Fruit fly (Drosophila melanogaster) whole organism, embryonic: Measurements from ENCODE around the gene UbcE2H.
A peak's percentile ranks its signal among the peaks of the same experiment; 100 is the strongest.

Experiments
- Blimp-1 ChIP-seq: fragments of 200-800 bp; sonication (Bioruptor generic); optimal IDR thresholded peaks from 3 replicates; lab custom pipeline; 2018; ENCODE audit warnings: missing biosample characterization, missing genetic modification characterization, mild to moderate bottlenecking, moderate library complexity, missing genetic modification reagents
- CG10274 ChIP-seq: fragments of 200-800 bp; sonication (Bioruptor generic); optimal IDR thresholded peaks from 3 replicates; lab custom pipeline; 2017; ENCODE audit warnings: missing biosample characterization, mild to moderate bottlenecking, missing genetic modification characterization
- CG11695 ChIP-seq: fragments of 200-800 bp; sonication (Bioruptor generic); IDR thresholded peaks from 3 replicates; pipeline ENCODE4 v1.3.6; 2022; ENCODE audit warnings: missing biosample characterization, missing genetic modification characterization
- CG11723 ChIP-seq: fragments of 200-800 bp; sonication (Bioruptor generic); optimal IDR thresholded peaks from 2 replicates; lab custom pipeline; 2017; ENCODE audit warnings: missing biosample characterization, mild to moderate bottlenecking, missing genetic modification characterization
- CG12299 ChIP-seq: fragments of 200-800 bp; sonication (Bioruptor generic); optimal IDR thresholded peaks from 2 replicates; lab custom pipeline; 2018; ENCODE audit warnings: missing biosample characterization, mild to moderate bottlenecking, missing genetic modification characterization
- CG12769 ChIP-seq: fragments of 200-800 bp; sonication (Bioruptor generic); optimal IDR thresholded peaks from 2 replicates; lab custom pipeline; 2019; ENCODE audit warnings: missing biosample characterization, mild to moderate bottlenecking, missing genetic modification characterization, moderate library complexity
- CG12942 ChIP-seq: fragments of 200-800 bp; sonication (Bioruptor generic); optimal IDR thresholded peaks from 3 replicates; lab custom pipeline; 2016; ENCODE audit warnings: missing biosample characterization, missing genetic modification characterization
- CG13775 ChIP-seq: fragments of 200-800 bp; sonication (Bioruptor generic); optimal IDR thresholded peaks from 3 replicates; lab custom pipeline; 2017; ENCODE audit warnings: missing biosample characterization, mild to moderate bottlenecking, missing genetic modification characterization
- CG14965 ChIP-seq: fragments of 200-800 bp; sonication (Bioruptor generic); optimal IDR thresholded peaks from 2 replicates; lab custom pipeline; 2016; ENCODE audit warnings: missing biosample characterization, missing genetic modification characterization, borderline replicate concordance
- CG15269 ChIP-seq: fragments of 200-800 bp; sonication (Bioruptor generic); optimal IDR thresholded peaks from 2 replicates; lab custom pipeline; 2018; ENCODE audit warnings: missing biosample characterization, mild to moderate bottlenecking, missing genetic modification characterization, moderate library complexity
- CG15601 ChIP-seq: fragments of 200-800 bp; sonication (Bioruptor generic); optimal IDR thresholded peaks from 3 replicates; lab custom pipeline; 2019; ENCODE audit warnings: missing biosample characterization, mild to moderate bottlenecking, missing genetic modification characterization, moderate library complexity
- CG1603 ChIP-seq: fragments of 200-800 bp; sonication (Bioruptor generic); optimal IDR thresholded peaks from 2 replicates; lab custom pipeline; 2019; ENCODE audit warnings: missing biosample characterization, mild to moderate bottlenecking, missing genetic modification characterization, moderate library complexity
- CG1647 ChIP-seq: fragments of 200-800 bp; sonication (Bioruptor generic); optimal IDR thresholded peaks from 3 replicates; lab custom pipeline; 2016; ENCODE audit warnings: missing biosample characterization, missing genetic modification characterization
- CG18011 ChIP-seq: fragments of 200-800 bp; sonication (Bioruptor generic); optimal IDR thresholded peaks from 2 replicates; lab custom pipeline; 2017; ENCODE audit warnings: missing biosample characterization, missing genetic modification characterization, mild to moderate bottlenecking, moderate library complexity, missing genotype
- CG32532 ChIP-seq: fragments of 200-800 bp; sonication (Bioruptor generic); IDR thresholded peaks from 2 replicates; pipeline ENCODE4 v1.3.6; 2022; ENCODE audit warnings: missing biosample characterization, missing genetic modification characterization
- CG3995 ChIP-seq: fragments of 200-800 bp; sonication (Bioruptor generic); optimal IDR thresholded peaks from 3 replicates; lab custom pipeline; 2016; ENCODE audit warnings: missing biosample characterization, missing genetic modification characterization
- CG42726 ChIP-seq: fragments of 200-800 bp; sonication (Bioruptor generic); IDR thresholded peaks from 2 replicates; pipeline ENCODE4 v1.3.6; 2022; ENCODE audit warnings: missing biosample characterization, missing genetic modification characterization; ENCODE audit not compliant: partially characterized antibody
- CG4328 ChIP-seq: fragments of 200-800 bp; sonication (Bioruptor generic); optimal IDR thresholded peaks from 3 replicates; lab custom pipeline; 2017; ENCODE audit warnings: missing biosample characterization, missing genetic modification reagents, missing genetic modification characterization
- CG8290 ChIP-seq, 3 experiments: fragments of 200-800 bp; sonication (Bioruptor generic); optimal IDR thresholded peaks; 2 replicates each; lab custom pipeline; 2016 to 2019; ENCODE audit warnings: missing biosample characterization in 3 of 3, missing genetic modification characterization in 3 of 3, mild to moderate bottlenecking in 2 of 3, moderate library complexity in 1 of 3
- Ets65A ChIP-seq: fragments of 200-800 bp; sonication (Bioruptor generic); peaks from one replicate; lab custom pipeline; 2016; ENCODE audit warnings: missing biosample characterization, missing genetic modification characterization
- GATAe ChIP-seq: fragments of 200-800 bp; sonication (Bioruptor generic); conservative IDR thresholded peaks from 2 replicates; pipeline ENCODE4 v1.3.6; 2022; ENCODE audit warnings: missing biosample characterization, missing genetic modification characterization
- H2.0 ChIP-seq: fragments of 200-800 bp; sonication (Bioruptor generic); IDR thresholded peaks from 2 replicates; pipeline ENCODE4 v1.3.6; 2022; ENCODE audit warnings: missing biosample characterization, missing genetic modification characterization
- HmgD ChIP-seq: fragments of 200-800 bp; sonication (Bioruptor generic); optimal IDR thresholded peaks from 3 replicates; lab custom pipeline; 2016; ENCODE audit warnings: missing biosample characterization, missing genetic modification characterization
- MBD-R2 ChIP-seq: fragments of 200-800 bp; sonication (Bioruptor generic); IDR thresholded peaks from 2 replicates; pipeline ENCODE4 v1.3.6; 2022; ENCODE audit warnings: missing biosample characterization, missing genetic modification characterization
- MESR4 ChIP-seq: fragments of 200-800 bp; sonication (Bioruptor generic); optimal IDR thresholded peaks from 2 replicates; lab custom pipeline; 2018; ENCODE audit warnings: missing biosample characterization, mild to moderate bottlenecking, missing genetic modification characterization, moderate library complexity
- Med ChIP-seq: fragments of 200-800 bp; sonication (Bioruptor generic); peaks from one replicate; lab custom pipeline; 2016; ENCODE audit warnings: missing biosample characterization, missing genetic modification characterization, mild to moderate bottlenecking, inconsistent platforms, moderate library complexity
- Opbp ChIP-seq: fragments of 200-800 bp; sonication (Bioruptor generic); IDR thresholded peaks from 3 replicates; pipeline ENCODE4 v1.3.6; 2022; ENCODE audit warnings: missing biosample characterization, missing genetic modification characterization; ENCODE audit not compliant: partially characterized antibody
- Ptx1 ChIP-seq: fragments of 200-800 bp; sonication (Bioruptor generic); IDR thresholded peaks from 2 replicates; pipeline ENCODE4 v1.3.6; 2022; ENCODE audit warnings: missing biosample characterization, missing genetic modification characterization
- Sin3A ChIP-seq: fragments of >200 bp; optimal IDR thresholded peaks from 2 replicates; lab custom pipeline; 2018
- Sox102F ChIP-seq: fragments of 200-800 bp; sonication (Bioruptor generic); optimal IDR thresholded peaks from 2 replicates; lab custom pipeline; 2018; ENCODE audit warnings: missing biosample characterization, mild to moderate bottlenecking, missing genetic modification characterization, moderate library complexity
- Trl ChIP-seq, 3 experiments: fragments of >200 bp in 2 of 3; fragments of 200-800 bp in 1 of 3; sonication (Bioruptor generic) in 1 of 3; optimal IDR thresholded peaks; 2 replicates in 1 of 3; 3 replicates in 2 of 3; lab custom pipeline; 2016 to 2017; ENCODE audit warnings: missing biosample characterization in 1 of 3, missing genetic modification characterization in 1 of 3
- bsh ChIP-seq, 2 experiments: fragments of 200-800 bp; sonication (Bioruptor generic); optimal IDR thresholded peaks; 2 replicates each; lab custom pipeline; 2017 to 2018; ENCODE audit warnings: mild to moderate bottlenecking in 2 of 2, missing biosample characterization in 2 of 2, missing genetic modification characterization in 2 of 2, moderate library complexity in 1 of 2
- cas ChIP-seq: fragments of 200-800 bp; sonication (Bioruptor generic); IDR thresholded peaks from 2 replicates; pipeline ENCODE4 v1.3.6; 2022; ENCODE audit warnings: missing biosample characterization, missing genetic modification characterization
- cg ChIP-seq: fragments of 200-800 bp; sonication (Bioruptor generic); optimal IDR thresholded peaks from 3 replicates; lab custom pipeline; 2019; ENCODE audit warnings: missing biosample characterization, mild to moderate bottlenecking, missing genetic modification characterization, moderate library complexity
- gsb-n ChIP-seq: fragments of 200-800 bp; sonication (Bioruptor generic); optimal IDR thresholded peaks from 3 replicates; lab custom pipeline; 2018; ENCODE audit warnings: missing biosample characterization, mild to moderate bottlenecking, missing genetic modification characterization
- her ChIP-seq: fragments of 200-800 bp; sonication (Bioruptor generic); optimal IDR thresholded peaks from 2 replicates; lab custom pipeline; 2016; ENCODE audit warnings: missing biosample characterization, missing genetic modification characterization
- hkb ChIP-seq, 2 experiments: fragments of 200-800 bp in 1 of 2; fragments of >200 bp in 1 of 2; sonication (Bioruptor generic) in 1 of 2; IDR thresholded peaks in 1 of 2; optimal IDR thresholded peaks in 1 of 2; 2 replicates each; pipeline versions ENCODE4 v1.3.6 to Lab custom; 2017 to 2022; ENCODE audit warnings: missing biosample characterization in 1 of 2, missing genetic modification characterization in 1 of 2
- lmd ChIP-seq: fragments of 200-800 bp; sonication (Bioruptor generic); IDR thresholded peaks from 2 replicates; pipeline ENCODE4 v1.3.6; 2022; ENCODE audit warnings: missing biosample characterization, missing genetic modification characterization
- maf-S ChIP-seq: fragments of 200-800 bp; sonication (Bioruptor generic); optimal IDR thresholded peaks from 2 replicates; lab custom pipeline; 2016; ENCODE audit warnings: missing biosample characterization, missing genetic modification characterization
- nerfin-1 ChIP-seq: fragments of 200-800 bp; sonication (Bioruptor generic); optimal IDR thresholded peaks from 3 replicates; lab custom pipeline; 2019; ENCODE audit warnings: missing biosample characterization, mild to moderate bottlenecking, missing genetic modification characterization, moderate library complexity
- pb ChIP-seq: fragments of 200-800 bp; sonication (Bioruptor generic); optimal IDR thresholded peaks from 3 replicates; lab custom pipeline; 2016; ENCODE audit warnings: missing biosample characterization, missing genetic modification characterization
- slbo ChIP-seq: fragments of 200-800 bp; sonication (Bioruptor generic); IDR thresholded peaks from 2 replicates; pipeline ENCODE4 v1.3.6; 2022; ENCODE audit warnings: missing biosample characterization, missing genetic modification characterization
- sob ChIP-seq: fragments of 200-800 bp; sonication (Bioruptor generic); IDR thresholded peaks from 2 replicates; pipeline ENCODE4 v1.3.6; 2022; ENCODE audit warnings: missing biosample characterization, missing genetic modification characterization
- tio ChIP-seq: fragments of 200-800 bp; sonication (Bioruptor generic); optimal IDR thresholded peaks from 2 replicates; lab custom pipeline; 2017; ENCODE audit warnings: missing biosample characterization, missing genetic modification characterization, inconsistent platforms
- tup ChIP-seq: fragments of 200-800 bp; sonication (Bioruptor generic); optimal IDR thresholded peaks from 2 replicates; lab custom pipeline; 2016; ENCODE audit warnings: missing biosample characterization, mild to moderate bottlenecking, missing genetic modification characterization, moderate library complexity
- unc-4 ChIP-seq: fragments of 200-800 bp; sonication (Bioruptor generic); IDR thresholded peaks from 2 replicates; pipeline ENCODE4 v1.3.6; 2022; ENCODE audit warnings: missing biosample characterization, missing genetic modification characterization; ENCODE audit not compliant: partially characterized antibody
- vvl ChIP-seq: fragments of 200-800 bp; sonication (Bioruptor generic); IDR thresholded peaks from 2 replicates; pipeline ENCODE4 v1.3.6; 2022; ENCODE audit warnings: missing biosample characterization, missing genetic modification characterization
- wdn ChIP-seq: fragments of 200-800 bp; sonication (Bioruptor generic); IDR thresholded peaks from 2 replicates; pipeline ENCODE4 v1.3.6; 2022; ENCODE audit warnings: missing biosample characterization, missing genetic modification characterization

The UbcE2H gene

DNA sequence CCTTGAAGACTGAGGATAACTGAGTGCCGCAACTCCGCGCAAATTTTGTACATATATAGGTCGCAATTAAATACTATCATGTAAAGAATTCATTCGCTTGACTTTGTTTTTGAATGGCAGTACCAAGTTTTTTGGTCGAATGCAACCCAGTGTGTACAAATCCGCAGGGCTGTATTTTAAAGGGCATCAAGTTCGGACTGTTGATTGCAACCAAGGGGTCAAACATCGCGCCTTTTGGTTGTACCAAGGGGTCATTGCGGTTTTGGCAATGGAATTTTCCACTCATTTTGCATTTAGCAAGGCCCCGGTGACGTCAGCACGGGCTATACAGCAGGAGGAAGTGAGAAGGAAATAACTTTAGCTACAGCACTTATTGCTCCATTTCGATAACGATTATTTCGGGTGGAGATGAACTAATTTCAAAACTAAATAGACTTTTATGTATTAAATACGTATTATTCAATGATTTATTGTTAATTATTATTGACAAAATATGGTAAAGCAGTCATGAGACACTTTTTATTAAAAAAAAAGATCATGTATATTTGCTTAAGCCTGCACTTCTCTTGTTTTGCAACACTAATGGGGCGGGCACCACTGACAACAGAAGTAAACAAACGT, 37.9 kb upstream of the UbcE2H start, which contains the start of gene CG10958 (continued):
- TF ChIP-seq MBD-R2 (GFP tag; lab: Robert Waterston, UW): peak; percentile 73
- peak; percentile 79 for TF ChIP-seq Med
- no peak for TF ChIP-seq CG10274 (GFP tag; lab: Kevin White, UChicago)
- no peak for TF ChIP-seq CG1647 (GFP tag; lab: Kevin White, UChicago)
- peak; percentile 64; the same call in 1 of the 2 replicates for TF ChIP-seq vvl (GFP tag; lab: Robert Waterston, UW)
- no peak for TF ChIP-seq cg (GFP tag; lab: Kevin White, UChicago)
- TF ChIP-seq pb (GFP tag; lab: Kevin White, UChicago): no peak
- TF ChIP-seq HmgD (GFP tag; lab: Kevin White, UChicago): no peak
- TF ChIP-seq wdn: 0 out of 2 replicates have a peak, but pooled peaks have one; percentile 27
- TF ChIP-seq CG18011 (GFP tag; lab: Kevin White, UChicago): peak; percentile 60
- TF ChIP-seq Ptx1 (GFP tag; lab: Robert Waterston, UW): peak; percentile 73
- peak; percentile 5 for TF ChIP-seq CG4328 (GFP tag; lab: Kevin White, UChicago)
- peak; percentile 55 for TF ChIP-seq CG32532
- no peak for TF ChIP-seq cas
- no peak for TF ChIP-seq hkb (optimal IDR thresholded peaks at IDR 0.05; lab: Kevin White, UChicago)
- TF ChIP-seq hkb (GFP tag; IDR thresholded peaks at IDR 0.05; lab: Robert Waterston, UW): peak; percentile 71
- no peak for TF ChIP-seq Opbp (GFP tag; lab: Robert Waterston, UW)
- no peak for TF ChIP-seq Trl (optimal IDR thresholded peaks at IDR 0.05; lab: Kevin White, UChicago)
- TF ChIP-seq Trl (GFP tag; optimal IDR thresholded peaks at IDR 0.05; lab: Kevin White, UChicago): peak; percentile 12
- peak; percentile 56 for TF ChIP-seq CG12942 (GFP tag; lab: Kevin White, UChicago)
- 0 out of 2 replicates have a peak, but pooled peaks have one; percentile 7 for TF ChIP-seq H2.0 (GFP tag; lab: Robert Waterston, UW)
- no peak for TF ChIP-seq her (GFP tag; lab: Kevin White, UChicago)
- peak; percentile 79 for TF ChIP-seq slbo (GFP tag; lab: Robert Waterston, UW)
- TF ChIP-seq CG15269 (tag; lab: Kevin White, UChicago): peak; percentile 64
- TF ChIP-seq nerfin-1: peak; percentile 1
- peak; percentile 8 for TF ChIP-seq Sin3A
- TF ChIP-seq CG12299 (tag; lab: Kevin White, UChicago): peak; percentile 46
- TF ChIP-seq CG14965: no peak
- TF ChIP-seq bsh (GFP tag; optimal IDR thresholded peaks at IDR 0.05; lab: Kevin White, UChicago): peak in 1 of 2 experiments; percentile 59
- TF ChIP-seq CG8290 (GFP tag; optimal IDR thresholded peaks at IDR 0.05; lab: Kevin White, UChicago): peak; percentile 28
- no peak for TF ChIP-seq CG8290 (tag; optimal IDR thresholded peaks at IDR 0.05; lab: Kevin White, UChicago)
- TF ChIP-seq sob (GFP tag; lab: Robert Waterston, UW): peak; percentile 68
- peak; percentile 34 for TF ChIP-seq CG1603 (tag; lab: Kevin White, UChicago)
- TF ChIP-seq Sox102F (GFP tag; lab: Kevin White, UChicago): peak; percentile 71
- TF ChIP-seq CG11695 (GFP tag; lab: Robert Waterston, UW): peak; percentile 36; the same call in 1 of the 3 replicates
- TF ChIP-seq tup (GFP tag; lab: Kevin White, UChicago): peak; percentile 20
- peak; percentile 68 for TF ChIP-seq MESR4 (GFP tag; lab: Kevin White, UChicago)
- TF ChIP-seq unc-4 (GFP tag; lab: Robert Waterston, UW): no peak
- TF ChIP-seq CG11723 (GFP tag; lab: Kevin White, UChicago): peak; percentile 11
- TF ChIP-seq CG42726: no peak
- TF ChIP-seq gsb-n (tag; lab: Kevin White, UChicago): peak; percentile 54
- no peak for TF ChIP-seq GATAe
- no peak for TF ChIP-seq CG3995
- peak; percentile 57 for TF ChIP-seq Blimp-1 (GFP tag; lab: Kevin White, UChicago)
- TF ChIP-seq tio (GFP tag; lab: Kevin White, UChicago): no peak
- TF ChIP-seq CG13775: peak; percentile 73
- peak; percentile 18 for TF ChIP-seq CG15601 (tag; lab: Kevin White, UChicago)
- TF ChIP-seq CG12769 (tag; lab: Kevin White, UChicago): no peak
- peak; percentile 34 for TF ChIP-seq Ets65A (GFP tag; lab: Kevin White, UChicago)
- 0 out of 2 replicates have a peak, but pooled peaks have one; percentile 33 for TF ChIP-seq lmd
- TF ChIP-seq maf-S (GFP tag; lab: Kevin White, UChicago): peak; percentile 4
